Fruit fly (Drosophila melanogaster) whole organism, embryonic: ENCODE measurements around the gene Gr98b.

Experiments used
- Ada2b ChIP-seq: fragments of 200-800 bp; sonication (Bioruptor generic); IDR thresholded peaks from 2 replicates; pipeline ENCODE4 v1.3.6; 2022; ENCODE audit warnings: missing biosample characterization, missing genetic modification characterization
- Antp ChIP-seq: fragments of 200-800 bp; sonication (Bioruptor generic); optimal IDR thresholded peaks from 3 replicates; lab custom pipeline; 2016; ENCODE audit warnings: missing biosample characterization, missing genetic modification characterization
- CG10321 ChIP-seq: fragments of 200-800 bp; sonication (Bioruptor generic); IDR thresholded peaks from 2 replicates; pipeline ENCODE4 v1.3.6; 2022; ENCODE audit warnings: missing biosample characterization, missing genetic modification characterization
- CG10654 ChIP-seq: fragments of 200-800 bp; sonication (Bioruptor generic); optimal IDR thresholded peaks from 2 replicates; lab custom pipeline; 2016; ENCODE audit warnings: missing biosample characterization, missing genetic modification characterization
- CG10959 ChIP-seq: fragments of 200-800 bp; sonication (Bioruptor generic); IDR thresholded peaks from 2 replicates; pipeline ENCODE4 v1.3.6; 2022; ENCODE audit warnings: missing biosample characterization, missing genetic modification characterization
- CG11504 ChIP-seq: fragments of 200-800 bp; sonication (Bioruptor generic); optimal IDR thresholded peaks from 3 replicates; lab custom pipeline; 2019; ENCODE audit warnings: missing biosample characterization, mild to moderate bottlenecking, missing genetic modification characterization, moderate library complexity
- CG12219 ChIP-seq: fragments of 200-800 bp; sonication (Bioruptor generic); optimal IDR thresholded peaks from 3 replicates; lab custom pipeline; 2018; ENCODE audit warnings: missing biosample characterization, mild to moderate bottlenecking, missing genetic modification characterization
- CG13287 ChIP-seq: fragments of 200-800 bp; sonication (Bioruptor generic); IDR thresholded peaks from 2 replicates; pipeline ENCODE4 v1.3.6; 2022; ENCODE audit warnings: missing biosample characterization, missing genetic modification characterization; ENCODE audit not compliant: partially characterized antibody
- CG1647 ChIP-seq: fragments of 200-800 bp; sonication (Bioruptor generic); optimal IDR thresholded peaks from 3 replicates; lab custom pipeline; 2016; ENCODE audit warnings: missing biosample characterization, missing genetic modification characterization
- CG17612 ChIP-seq: fragments of 200-800 bp; sonication (Bioruptor generic); IDR thresholded peaks from 2 replicates; pipeline ENCODE4 v1.3.6; 2022; ENCODE audit warnings: missing biosample characterization, missing genetic modification characterization
- CG17829 ChIP-seq: fragments of 200-800 bp; optimal IDR thresholded peaks from 2 replicates; lab custom pipeline; 2019; ENCODE audit warnings: missing biosample characterization, mild to moderate bottlenecking, missing genetic modification characterization, moderate library complexity
- CG18011 ChIP-seq: fragments of 200-800 bp; sonication (Bioruptor generic); optimal IDR thresholded peaks from 2 replicates; lab custom pipeline; 2017; ENCODE audit warnings: missing biosample characterization, missing genetic modification characterization, mild to moderate bottlenecking, moderate library complexity, missing genotype
- CG3407 ChIP-seq: fragments of 200-800 bp; sonication (Bioruptor generic); optimal IDR thresholded peaks from 2 replicates; lab custom pipeline; 2018; ENCODE audit warnings: missing biosample characterization, mild to moderate bottlenecking, missing genetic modification characterization
- CG3847 ChIP-seq: fragments of 200-800 bp; sonication (Bioruptor generic); IDR thresholded peaks from 2 replicates; pipeline ENCODE4 v1.3.6; 2022; ENCODE audit warnings: missing biosample characterization, missing genetic modification characterization
- CG3995 ChIP-seq: fragments of 200-800 bp; sonication (Bioruptor generic); optimal IDR thresholded peaks from 3 replicates; lab custom pipeline; 2016; ENCODE audit warnings: missing biosample characterization, missing genetic modification characterization
- CG42726 ChIP-seq: fragments of 200-800 bp; sonication (Bioruptor generic); IDR thresholded peaks from 2 replicates; pipeline ENCODE4 v1.3.6; 2022; ENCODE audit warnings: missing biosample characterization, missing genetic modification characterization; ENCODE audit not compliant: partially characterized antibody
- CG5180 ChIP-seq: fragments of 200-800 bp; sonication (Bioruptor generic); optimal IDR thresholded peaks from 3 replicates; lab custom pipeline; 2017; ENCODE audit warnings: missing biosample characterization, missing genetic modification characterization, mild to moderate bottlenecking, moderate library complexity, missing genetic modification reagents
- CG6813 ChIP-seq: fragments of 200-800 bp; sonication (Bioruptor generic); optimal IDR thresholded peaks from 2 replicates; lab custom pipeline; 2017; ENCODE audit warnings: missing biosample characterization, missing genetic modification characterization, mild to moderate bottlenecking, moderate library complexity, missing genetic modification reagents
- CG7556 ChIP-seq: fragments of 200-800 bp; sonication (Bioruptor generic); optimal IDR thresholded peaks from 2 replicates; lab custom pipeline; 2017; ENCODE audit warnings: missing biosample characterization, mild to moderate bottlenecking, missing genetic modification characterization
- CG7963 ChIP-seq: fragments of 200-800 bp; sonication (Bioruptor generic); IDR thresholded peaks from 3 replicates; pipeline ENCODE4 v1.3.6; 2022; ENCODE audit warnings: missing biosample characterization, missing genetic modification characterization; ENCODE audit not compliant: partially characterized antibody
- CG7987 ChIP-seq: fragments of 200-800 bp; sonication (Bioruptor generic); optimal IDR thresholded peaks from 2 replicates; lab custom pipeline; 2018; ENCODE audit warnings: missing biosample characterization, mild to moderate bottlenecking, missing genetic modification characterization, moderate library complexity
- CG8478 ChIP-seq: fragments of >200 bp; optimal IDR thresholded peaks from 2 replicates; lab custom pipeline; 2018
- Dek ChIP-seq: fragments of 200-800 bp; sonication (Bioruptor generic); optimal IDR thresholded peaks from 3 replicates; lab custom pipeline; 2019; ENCODE audit warnings: missing biosample characterization, mild to moderate bottlenecking, missing genetic modification characterization, moderate library complexity
- Drgx ChIP-seq: fragments of 200-800 bp; sonication (Bioruptor generic); IDR thresholded peaks from 2 replicates; pipeline ENCODE4 v1.3.6; 2022; ENCODE audit warnings: missing biosample characterization, missing genetic modification characterization
- ERR ChIP-seq: fragments of 200-800 bp; sonication (Bioruptor generic); optimal IDR thresholded peaks from 2 replicates; lab custom pipeline; 2016; ENCODE audit warnings: missing biosample characterization, missing genetic modification characterization
- MESR4 ChIP-seq: fragments of 200-800 bp; sonication (Bioruptor generic); optimal IDR thresholded peaks from 2 replicates; lab custom pipeline; 2018; ENCODE audit warnings: missing biosample characterization, mild to moderate bottlenecking, missing genetic modification characterization, moderate library complexity
- Pdp1 ChIP-seq, 2 experiments: fragments of 200-800 bp; sonication (Bioruptor generic); optimal IDR thresholded peaks; 3 replicates each; lab custom pipeline; 2016; ENCODE audit warnings: missing biosample characterization in 2 of 2, missing genetic modification characterization in 2 of 2, mild to moderate bottlenecking in 1 of 2, moderate library complexity in 1 of 2
- Sox100B ChIP-seq: fragments of 200-800 bp; sonication (Bioruptor generic); optimal IDR thresholded peaks from 3 replicates; lab custom pipeline; 2018; ENCODE audit warnings: missing biosample characterization, mild to moderate bottlenecking, missing genetic modification characterization
- Sry-δ ChIP-seq: fragments of 200-800 bp; sonication (Bioruptor generic); optimal IDR thresholded peaks from 2 replicates; lab custom pipeline; 2016; ENCODE audit warnings: missing biosample characterization, missing genetic modification characterization
- YL-1 ChIP-seq: fragments of 200-800 bp; sonication (Bioruptor generic); optimal IDR thresholded peaks from 3 replicates; lab custom pipeline; 2017; ENCODE audit warnings: missing biosample characterization, mild to moderate bottlenecking, missing genetic modification characterization
- crc ChIP-seq: fragments of 200-800 bp; sonication (Bioruptor generic); optimal IDR thresholded peaks from 2 replicates; lab custom pipeline; 2016; ENCODE audit warnings: missing biosample characterization, missing genetic modification characterization
- dimm ChIP-seq: fragments of 200-800 bp; sonication (Bioruptor generic); IDR thresholded peaks from 2 replicates; pipeline ENCODE4 v1.3.6; 2022; ENCODE audit warnings: missing biosample characterization, missing genetic modification characterization
- eve ChIP-seq, 2 experiments: fragments of >200 bp; optimal IDR thresholded peaks; 2 replicates each; lab custom pipeline; 2017; ENCODE audit warnings: missing biosample characterization in 2 of 2, missing genetic modification characterization in 2 of 2
- fd102C ChIP-seq: fragments of 200-800 bp; sonication (Bioruptor generic); optimal IDR thresholded peaks from 2 replicates; lab custom pipeline; 2018; ENCODE audit warnings: missing biosample characterization, mild to moderate bottlenecking, missing genetic modification characterization, moderate library complexity
- gsb-n ChIP-seq: fragments of 200-800 bp; sonication (Bioruptor generic); optimal IDR thresholded peaks from 3 replicates; lab custom pipeline; 2018; ENCODE audit warnings: missing biosample characterization, mild to moderate bottlenecking, missing genetic modification characterization
- ind ChIP-seq: fragments of 200-800 bp; sonication (Bioruptor generic); optimal IDR thresholded peaks from 3 replicates; lab custom pipeline; 2016; ENCODE audit warnings: missing biosample characterization, missing genetic modification characterization
- lbe ChIP-seq: fragments of 200-800 bp; sonication (Bioruptor generic); optimal IDR thresholded peaks from 2 replicates; lab custom pipeline; 2016; ENCODE audit warnings: missing biosample characterization, mild to moderate bottlenecking, missing genetic modification characterization
- pros ChIP-seq: fragments of 200-800 bp; sonication (Bioruptor generic); optimal IDR thresholded peaks from 3 replicates; lab custom pipeline; 2019; ENCODE audit warnings: missing biosample characterization, mild to moderate bottlenecking, missing genetic modification characterization, moderate library complexity
- slp2 ChIP-seq: fragments of 200-800 bp; sonication (Bioruptor generic); optimal IDR thresholded peaks from 2 replicates; lab custom pipeline; 2016; ENCODE audit warnings: missing biosample characterization, missing genetic modification characterization
- sqz ChIP-seq: fragments of 200-800 bp; sonication (Bioruptor generic); optimal IDR thresholded peaks from 3 replicates; lab custom pipeline; 2018; ENCODE audit warnings: missing biosample characterization, mild to moderate bottlenecking, missing genetic modification characterization
- ssp ChIP-seq: fragments of 200-800 bp; sonication (Bioruptor generic); IDR thresholded peaks from 2 replicates; pipeline ENCODE4 v1.3.6; 2022; ENCODE audit warnings: missing biosample characterization, missing genetic modification characterization
- sug ChIP-seq: fragments of 200-800 bp; optimal IDR thresholded peaks from 2 replicates; lab custom pipeline; 2019; ENCODE audit warnings: missing biosample characterization, mild to moderate bottlenecking, missing genetic modification characterization, moderate library complexity
- tap ChIP-seq: fragments of 200-800 bp; optimal IDR thresholded peaks from 3 replicates; lab custom pipeline; 2019; ENCODE audit warnings: missing biosample characterization, mild to moderate bottlenecking, missing genetic modification characterization, moderate library complexity
- tio ChIP-seq: fragments of 200-800 bp; sonication (Bioruptor generic); optimal IDR thresholded peaks from 2 replicates; lab custom pipeline; 2017; ENCODE audit warnings: missing biosample characterization, missing genetic modification characterization, inconsistent platforms
- usp ChIP-seq: fragments of >200 bp; optimal IDR thresholded peaks from 2 replicates; lab custom pipeline; 2017; ENCODE audit warnings: missing biosample characterization, missing genetic modification characterization
- yki ChIP-seq: fragments of >200 bp; optimal IDR thresholded peaks from 3 replicates; lab custom pipeline; 2018
- z ChIP-seq: fragments of 200-800 bp; sonication (Bioruptor generic); IDR thresholded peaks from 3 replicates; pipeline ENCODE4 v1.3.6; 2022; ENCODE audit warnings: missing biosample characterization, missing genetic modification characterization

Gene Gr98b

DNA sequence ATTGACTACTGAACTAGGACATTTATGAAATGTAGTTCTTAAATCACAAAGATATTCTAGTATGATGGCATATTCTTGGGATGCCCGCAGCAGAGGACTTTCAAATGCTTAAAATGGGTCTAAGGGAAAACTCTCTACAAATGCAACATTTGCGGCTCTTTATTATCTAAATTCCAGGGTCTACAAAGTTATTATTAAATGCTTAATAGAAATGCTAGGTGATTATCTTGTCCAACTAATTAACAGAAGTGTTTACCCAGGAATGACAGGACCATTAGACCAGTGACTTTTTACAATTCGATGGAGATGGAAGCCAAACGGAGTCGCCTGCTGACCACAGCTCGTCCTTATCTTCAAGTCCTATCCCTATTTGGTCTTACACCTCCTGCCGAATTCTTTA lies 1.8 kb downstream of the Gr98b start, which contains the start of gene Gr98c:
Gene Gr98c (plus strand): TSS at position 301 of the 400 bp plus-strand sequence.
- TF ChIP-seq tap (tag; lab: Kevin White, UChicago): no peak
- TF ChIP-seq z (GFP tag; lab: Robert Waterston, UW): no peak
- TF ChIP-seq CG3847 (GFP tag; lab: Robert Waterston, UW): no peak
- TF ChIP-seq yki (lab: Kevin White, UChicago): no peak
- no peak for TF ChIP-seq CG10654 (GFP tag; lab: Kevin White, UChicago)

DNA sequence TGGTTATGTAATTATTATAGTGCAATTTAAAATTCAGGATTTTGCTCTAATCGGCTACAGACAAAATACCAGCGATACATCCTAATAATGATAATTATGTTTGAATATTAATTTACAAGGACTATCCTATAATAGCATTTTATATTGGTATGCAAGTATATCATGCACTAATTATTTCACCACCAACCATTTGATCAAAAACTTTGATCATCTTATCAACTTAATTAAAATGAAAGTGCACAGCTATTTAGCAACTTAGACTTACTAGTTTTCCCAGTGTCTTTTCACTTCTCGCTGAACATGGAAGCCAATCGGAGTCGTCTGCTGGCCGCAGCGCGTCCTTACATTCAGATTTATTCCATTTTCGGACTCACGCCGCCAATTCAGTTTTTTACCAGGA lies 3.5 kb downstream of the Gr98b start, which contains the start of gene Gr98d:
Gene Gr98d (plus strand): TSS at position 301 of the 400 bp plus-strand sequence.
- no peak for TF ChIP-seq gsb-n
- TF ChIP-seq ind (GFP tag; lab: Kevin White, UChicago): no peak
- no peak for TF ChIP-seq pros (GFP tag; lab: Kevin White, UChicago)
- TF ChIP-seq CG11504 (tag; lab: Kevin White, UChicago): no peak
- TF ChIP-seq fd102C (GFP tag; lab: Kevin White, UChicago): no peak
- TF ChIP-seq CG3995 (GFP tag; lab: Kevin White, UChicago): no peak
- no peak for TF ChIP-seq Pdp1 (GFP tag; optimal IDR thresholded peaks at IDR 0.05; lab: Kevin White, UChicago)
- no peak for TF ChIP-seq dimm (GFP tag; lab: Robert Waterston, UW)

DNA sequence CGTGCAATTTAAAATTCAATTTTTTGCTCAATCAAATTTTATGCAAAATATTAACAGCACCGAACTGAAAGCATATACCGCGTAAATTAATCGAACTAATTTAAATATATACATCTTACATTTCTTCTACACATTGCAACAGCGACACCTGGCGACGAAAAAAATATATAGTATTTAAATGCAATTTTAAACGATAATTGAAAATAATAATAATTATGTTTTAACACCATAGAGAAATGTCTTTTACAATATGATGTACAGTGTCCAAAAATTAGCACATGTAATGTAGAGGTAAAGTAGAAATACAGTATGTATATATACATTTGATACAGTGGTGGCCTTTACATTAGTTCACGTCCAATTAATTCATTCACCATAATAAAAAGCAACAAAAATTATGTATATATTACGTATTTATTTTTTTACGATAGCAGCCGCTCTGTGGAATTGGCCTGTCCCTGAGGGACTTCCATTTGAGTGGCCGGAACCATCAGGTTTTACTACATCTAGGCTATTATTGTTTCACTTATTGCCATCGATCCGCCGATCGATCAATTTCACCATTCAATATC lies 5.2 kb downstream of the Gr98b start:
- no peak for TF ChIP-seq CG10321 (GFP tag; lab: Robert Waterston, UW)
- TF ChIP-seq CG3995 (GFP tag; lab: Kevin White, UChicago): no peak
- TF ChIP-seq ERR (GFP tag; lab: Kevin White, UChicago): no peak
- TF ChIP-seq YL-1 (GFP tag; lab: Kevin White, UChicago): no peak
- no peak for TF ChIP-seq sqz
- TF ChIP-seq lbe (GFP tag; lab: Kevin White, UChicago): no peak
- no peak for TF ChIP-seq sug
- no peak for TF ChIP-seq eve (GFP tag; optimal IDR thresholded peaks at IDR 0.05; lab: Kevin White, UChicago)
- 0 out of 2 replicates have a peak, but pooled peaks have one; percentile 40 for TF ChIP-seq CG42726 (GFP tag; lab: Robert Waterston, UW)
- no peak for TF ChIP-seq CG7987 (GFP tag; lab: Kevin White, UChicago)
- 0 out of 3 replicates have a peak, but pooled peaks have one; percentile 14 for TF ChIP-seq CG7963 (GFP tag; lab: Robert Waterston, UW)
- no peak for TF ChIP-seq CG8478 (lab: Kevin White, UChicago)
- TF ChIP-seq CG6813 (GFP tag; lab: Kevin White, UChicago): no peak
- TF ChIP-seq usp: no peak
- no peak for TF ChIP-seq Sry-δ (GFP tag; lab: Kevin White, UChicago)
- TF ChIP-seq CG5180: no peak
- TF ChIP-seq Antp (GFP tag; lab: Kevin White, UChicago): no peak
- no peak for TF ChIP-seq CG7556 (GFP tag; lab: Kevin White, UChicago)
- no peak for TF ChIP-seq ssp
- 0 out of 2 replicates have a peak, but pooled peaks have one; percentile 15 for TF ChIP-seq Ada2b
- peak; percentile 44; the same call in 1 of the 2 replicates for TF ChIP-seq CG13287 (GFP tag; lab: Robert Waterston, UW)
- TF ChIP-seq tio (GFP tag; lab: Kevin White, UChicago): no peak
- no peak for TF ChIP-seq MESR4
- TF ChIP-seq CG10959: no peak
- no peak for TF ChIP-seq CG17612 (GFP tag; lab: Robert Waterston, UW)
- TF ChIP-seq CG17829: no peak
- peak; percentile 16 for TF ChIP-seq Dek (tag; lab: Kevin White, UChicago)
- TF ChIP-seq Sox100B (GFP tag; lab: Kevin White, UChicago): no peak
- TF ChIP-seq slp2 (GFP tag; lab: Kevin White, UChicago): no peak
- TF ChIP-seq CG12219: no peak
- TF ChIP-seq CG18011 (GFP tag; lab: Kevin White, UChicago): no peak
- no peak for TF ChIP-seq Drgx (GFP tag; lab: Robert Waterston, UW)
- no peak for TF ChIP-seq CG1647 (GFP tag; lab: Kevin White, UChicago)
- no peak for TF ChIP-seq CG3407 (GFP tag; lab: Kevin White, UChicago)
- no peak for TF ChIP-seq crc (GFP tag; lab: Kevin White, UChicago)
